Worm (Caenorhabditis elegans) whole organism, L4 larva: ENCODE results near the gene ska-3.

ENCODE experiments used
- Y5F2A.4 ChIP-seq: fragments of 200-800 bp; sonication (Bioruptor generic); optimal IDR thresholded peaks from 2 replicates; lab custom pipeline; 2018; ENCODE audit warnings: mild to moderate bottlenecking, missing genetic modification characterization, missing compliant biosample characterization
- aly-2 ChIP-seq: sonication (generic microtip); optimal IDR thresholded peaks from 2 replicates; lab custom pipeline; 2018; ENCODE audit warnings: missing biosample characterization, missing genetic modification characterization
- dmd-8 ChIP-seq: fragments of 200-800 bp; sonication (Bioruptor generic); IDR thresholded peaks from 2 replicates; pipeline ENCODE4 v1.3.6; 2022; ENCODE audit warnings: missing genetic modification characterization, missing compliant biosample characterization
- fkh-10 ChIP-seq: fragments of 150-350 bp; optimal IDR thresholded peaks from 2 replicates; lab custom pipeline; 2014; ENCODE audit warnings: missing biosample characterization, missing genetic modification reagents, missing genetic modification characterization

ce11 chrIII:5705228-5705888 is 26.6 kb upstream of the ska-3 start, which contains the start of gene swp-1:
- TF ChIP-seq fkh-10 (GFP tag; lab: Kevin White, UChicago) (no peak), aly-2 (tag; lab: Kevin White, UChicago) (no peak), dmd-8 (0 out of 2 replicates have a peak, but pooled peaks have one; percentile 19), Y5F2A.4 (no peak)
